Fruit fly (Drosophila melanogaster): ENCODE measurements around the gene Acyp.

Gene Acyp

dm6 chr2L:13931318-13931717, 19.4 kb downstream of the Acyp start, which contains the start of gene CG42711:
CG42711 (minus strand) TSS chr2L:13931362.
- TF ChIP-seq CG33017 (tag; optimal IDR thresholded peaks at IDR 0.05) = peak; percentile 23
- TF ChIP-seq CG7101 (tag; optimal IDR thresholded peaks at IDR 0.05) = peak; percentile 6
- no peak for TF ChIP-seq CG5204 (GFP tag; optimal IDR thresholded peaks at IDR 0.05)
- no peak for TF ChIP-seq cic (GFP tag; optimal IDR thresholded peaks at IDR 0.05)
- TF ChIP-seq CG1620 (GFP tag; optimal IDR thresholded peaks at IDR 0.05) = no peak
- no peak for TF ChIP-seq Clk (GFP tag; optimal IDR thresholded peaks at IDR 0.05)
- TF ChIP-seq kay (GFP tag; ENCODE audit: borderline replicate concordance) = no peak
- TF ChIP-seq CG11617 (GFP tag; optimal IDR thresholded peaks at IDR 0.05) = no peak
- no peak for TF ChIP-seq Mnt (GFP tag; optimal IDR thresholded peaks at IDR 0.05)
- TF ChIP-seq CG14711 (tag; optimal IDR thresholded peaks at IDR 0.05) = peak; percentile 16
- no peak for TF ChIP-seq cnc (optimal IDR thresholded peaks at IDR 0.05)
- no peak for TF ChIP-seq pad (GFP tag; optimal IDR thresholded peaks at IDR 0.05)
- no peak for TF ChIP-seq ovo (GFP tag; optimal IDR thresholded peaks at IDR 0.05)
- no peak for TF ChIP-seq bab1 (GFP tag; optimal IDR thresholded peaks at IDR 0.05)
- TF ChIP-seq CG12768 (GFP tag; optimal IDR thresholded peaks at IDR 0.05) = no peak
- TF ChIP-seq Crg-1 (GFP tag; optimal IDR thresholded peaks at IDR 0.05) = no peak
- no peak for TF ChIP-seq toe (GFP tag; optimal IDR thresholded peaks at IDR 0.05)
- TF ChIP-seq tj (GFP tag; optimal IDR thresholded peaks at IDR 0.05) = no peak
- TF ChIP-seq Hr96 (GFP tag; optimal IDR thresholded peaks at IDR 0.05) = no peak
- no peak for TF ChIP-seq CG7045 (GFP tag; optimal IDR thresholded peaks at IDR 0.05)

- TF ChIP-seq CG7101 (tag; optimal IDR thresholded peaks at IDR 0.05) (no peak), cnc (optimal IDR thresholded peaks at IDR 0.05) (no peak), toe (GFP tag; optimal IDR thresholded peaks at IDR 0.05) (no peak), CG5204 (GFP tag; optimal IDR thresholded peaks at IDR 0.05) (no peak), CG14711 (tag; optimal IDR thresholded peaks at IDR 0.05) (no peak), CG12768 (GFP tag; optimal IDR thresholded peaks at IDR 0.05) (no peak), CG7045 (GFP tag; optimal IDR thresholded peaks at IDR 0.05) (no peak), cic (GFP tag; optimal IDR thresholded peaks at IDR 0.05) (no peak), pad (GFP tag; optimal IDR thresholded peaks at IDR 0.05) (no peak), kay (GFP tag; ENCODE audit: borderline replicate concordance) (no peak), tj (GFP tag; optimal IDR thresholded peaks at IDR 0.05) (no peak), CG33017 (tag; optimal IDR thresholded peaks at IDR 0.05) (no peak), Hr96 (GFP tag; optimal IDR thresholded peaks at IDR 0.05) (no peak), CG11617 (GFP tag; optimal IDR thresholded peaks at IDR 0.05) (no peak)
These were observed 22.7 kb downstream of the Acyp start, which contains the start of gene Vajk2 for dm6 chr2L:13934542-13935065. Vajk2 (minus strand) TSS chr2L:13934692.

- TF ChIP-seq kay (GFP tag; ENCODE audit: borderline replicate concordance) (no peak), CG7045 (GFP tag; optimal IDR thresholded peaks at IDR 0.05) (no peak), bab1 (GFP tag; optimal IDR thresholded peaks at IDR 0.05) (no peak), CG33017 (tag; optimal IDR thresholded peaks at IDR 0.05) (no peak), CG1620 (GFP tag; optimal IDR thresholded peaks at IDR 0.05) (no peak), cnc (optimal IDR thresholded peaks at IDR 0.05) (no peak), CG14711 (tag; optimal IDR thresholded peaks at IDR 0.05) (no peak), toe (GFP tag; optimal IDR thresholded peaks at IDR 0.05) (no peak), tj (GFP tag; optimal IDR thresholded peaks at IDR 0.05) (no peak), pad (GFP tag; optimal IDR thresholded peaks at IDR 0.05) (no peak), cic (GFP tag; optimal IDR thresholded peaks at IDR 0.05) (no peak), Crg-1 (GFP tag; optimal IDR thresholded peaks at IDR 0.05) (no peak), Clk (GFP tag; optimal IDR thresholded peaks at IDR 0.05) (no peak), CG11617 (GFP tag; optimal IDR thresholded peaks at IDR 0.05) (no peak), CG12768 (GFP tag; optimal IDR thresholded peaks at IDR 0.05) (no peak), Mnt (GFP tag; optimal IDR thresholded peaks at IDR 0.05) (no peak), CG5204 (GFP tag; optimal IDR thresholded peaks at IDR 0.05) (no peak), CG7101 (tag; optimal IDR thresholded peaks at IDR 0.05) (no peak), ovo (GFP tag; optimal IDR thresholded peaks at IDR 0.05) (no peak), Hr96 (GFP tag; optimal IDR thresholded peaks at IDR 0.05) (no peak)
These were observed 35.6 kb downstream of the Acyp start, which contains the start of gene Vajk3 for dm6 chr2L:13947476-13947875. Vajk3 (minus strand) TSS chr2L:13947476.

- no peak for TF ChIP-seq pad (GFP tag; optimal IDR thresholded peaks at IDR 0.05)
- no peak for TF ChIP-seq Clk (GFP tag; optimal IDR thresholded peaks at IDR 0.05)
- TF ChIP-seq cic (GFP tag; optimal IDR thresholded peaks at IDR 0.05) = no peak
- no peak for TF ChIP-seq Mnt (GFP tag; optimal IDR thresholded peaks at IDR 0.05)
- no peak for TF ChIP-seq toe (GFP tag; optimal IDR thresholded peaks at IDR 0.05)
- no peak for TF ChIP-seq kay (GFP tag; ENCODE audit: borderline replicate concordance)
- TF ChIP-seq CG7101 (tag; optimal IDR thresholded peaks at IDR 0.05) = no peak
- no peak for TF ChIP-seq CG5204 (GFP tag; optimal IDR thresholded peaks at IDR 0.05)
- no peak for TF ChIP-seq Hr96 (GFP tag; optimal IDR thresholded peaks at IDR 0.05)
- TF ChIP-seq CG11617 (GFP tag; optimal IDR thresholded peaks at IDR 0.05) = no peak
- no peak for TF ChIP-seq CG1620 (GFP tag; optimal IDR thresholded peaks at IDR 0.05)
- no peak for TF ChIP-seq Crg-1 (GFP tag; optimal IDR thresholded peaks at IDR 0.05)
- no peak for TF ChIP-seq bab1 (GFP tag; optimal IDR thresholded peaks at IDR 0.05)
- no peak for TF ChIP-seq cnc (optimal IDR thresholded peaks at IDR 0.05)
- TF ChIP-seq ovo (GFP tag; optimal IDR thresholded peaks at IDR 0.05) = no peak
These were observed 37.9 kb downstream of the Acyp start for dm6 chr2L:13949789-13950188.

dm6 chr2L:13955775-13956174, 43.9 kb downstream of the Acyp start:
- TF ChIP-seq cic (GFP tag; optimal IDR thresholded peaks at IDR 0.05) (no peak), pad (GFP tag; optimal IDR thresholded peaks at IDR 0.05) (no peak), toe (GFP tag; optimal IDR thresholded peaks at IDR 0.05) (no peak)

dm6 chr2L:13957239-13957638, 45.4 kb downstream of the Acyp start, which contains the start of gene NimA:
NimA (plus strand) TSS chr2L:13957539.
- TF ChIP-seq CG33017 (tag; optimal IDR thresholded peaks at IDR 0.05) (no peak), Mnt (GFP tag; optimal IDR thresholded peaks at IDR 0.05) (no peak), tj (GFP tag; optimal IDR thresholded peaks at IDR 0.05) (no peak)

Measured in whole organism, adult.